Fruit fly (Drosophila melanogaster) whole organism, embryonic: ENCODE data around the gene Mms19.

Source experiments
- Bgb ChIP-seq: fragments of 200-800 bp; sonication (Bioruptor generic); IDR thresholded peaks from 2 replicates; pipeline ENCODE4 v1.3.6; 2022; ENCODE audit warnings: missing biosample characterization, missing genetic modification characterization; ENCODE audit not compliant: partially characterized antibody
- C15 ChIP-seq: fragments of 200-800 bp; sonication (Bioruptor generic); IDR thresholded peaks from 3 replicates; pipeline ENCODE4 v1.3.6; 2022; ENCODE audit warnings: missing biosample characterization, missing genetic modification characterization
- CG10147 ChIP-seq: fragments of 200-800 bp; sonication (Bioruptor generic); optimal IDR thresholded peaks from 2 replicates; lab custom pipeline; 2019; ENCODE audit warnings: missing biosample characterization, mild to moderate bottlenecking, missing genetic modification characterization, moderate library complexity
- CG10267 ChIP-seq: fragments of 200-800 bp; sonication (Bioruptor generic); optimal IDR thresholded peaks from 2 replicates; lab custom pipeline; 2018; ENCODE audit warnings: missing biosample characterization, mild to moderate bottlenecking, missing genetic modification characterization, moderate library complexity
- CG12071 ChIP-seq: fragments of 200-800 bp; sonication (Bioruptor generic); optimal IDR thresholded peaks from 3 replicates; lab custom pipeline; 2018; ENCODE audit warnings: missing biosample characterization, mild to moderate bottlenecking, missing genetic modification characterization
- CG1233 ChIP-seq: fragments of 200-800 bp; sonication (Bioruptor generic); optimal IDR thresholded peaks from 4 replicates; lab custom pipeline; 2018; ENCODE audit warnings: missing biosample characterization, mild to moderate bottlenecking, missing genetic modification characterization
- CG13424 ChIP-seq: fragments of 200-800 bp; sonication (Bioruptor generic); optimal IDR thresholded peaks from 2 replicates; lab custom pipeline; 2019; ENCODE audit warnings: missing biosample characterization, mild to moderate bottlenecking, missing genetic modification characterization, moderate library complexity
- CG13894 ChIP-seq: fragments of 200-800 bp; sonication (Bioruptor generic); optimal IDR thresholded peaks from 3 replicates; lab custom pipeline; 2018; ENCODE audit warnings: missing biosample characterization, mild to moderate bottlenecking, missing genetic modification characterization, moderate library complexity
- CG17328 ChIP-seq: fragments of 200-800 bp; sonication (Bioruptor generic); IDR thresholded peaks from 2 replicates; pipeline ENCODE4 v1.3.6; 2022; ENCODE audit warnings: missing biosample characterization, missing genetic modification characterization
- CG17829 ChIP-seq: fragments of 200-800 bp; optimal IDR thresholded peaks from 2 replicates; lab custom pipeline; 2019; ENCODE audit warnings: missing biosample characterization, mild to moderate bottlenecking, missing genetic modification characterization, moderate library complexity
- CG1832 ChIP-seq: fragments of 200-800 bp; sonication (Bioruptor generic); optimal IDR thresholded peaks from 2 replicates; lab custom pipeline; 2017; ENCODE audit warnings: missing biosample characterization, mild to moderate bottlenecking, missing genetic modification characterization, inconsistent platforms
- CG18599 ChIP-seq: fragments of 200-800 bp; sonication (Bioruptor generic); optimal IDR thresholded peaks from 3 replicates; lab custom pipeline; 2017; ENCODE audit warnings: missing biosample characterization, missing genetic modification characterization, mild to moderate bottlenecking, moderate library complexity, missing genetic modification reagents
- CG31441 ChIP-seq: fragments of 200-800 bp; sonication (Bioruptor generic); IDR thresholded peaks from 2 replicates; pipeline ENCODE4 v1.3.6; 2022; ENCODE audit warnings: missing biosample characterization, missing genetic modification characterization
- CG3163 ChIP-seq: fragments of 200-800 bp; sonication (Bioruptor generic); optimal IDR thresholded peaks from 3 replicates; lab custom pipeline; 2016; ENCODE audit warnings: missing biosample characterization, missing genetic modification characterization
- CG32767 ChIP-seq: fragments of 200-800 bp; sonication (Bioruptor generic); IDR thresholded peaks from 2 replicates; pipeline ENCODE4 v1.3.6; 2022; ENCODE audit warnings: missing biosample characterization, missing genetic modification characterization
- CG34422 ChIP-seq: fragments of 200-800 bp; sonication (Bioruptor generic); IDR thresholded peaks from 3 replicates; pipeline ENCODE4 v1.3.6; 2022; ENCODE audit warnings: missing biosample characterization, missing genetic modification characterization
- CG43689 ChIP-seq: fragments of 200-800 bp; sonication (Bioruptor generic); IDR thresholded peaks from 2 replicates; pipeline ENCODE4 v1.3.6; 2022; ENCODE audit warnings: missing biosample characterization, missing genetic modification characterization
- CG4854 ChIP-seq: fragments of 200-800 bp; sonication (Bioruptor generic); optimal IDR thresholded peaks from 2 replicates; lab custom pipeline; 2016; ENCODE audit warnings: missing biosample characterization, missing genetic modification characterization, inconsistent platforms
- CG7357 ChIP-seq: fragments of 200-800 bp; sonication (Bioruptor generic); IDR thresholded peaks from 3 replicates; pipeline ENCODE4 v1.3.6; 2022; ENCODE audit warnings: missing biosample characterization, missing genetic modification characterization
- CG8290 ChIP-seq, 3 experiments: fragments of 200-800 bp; sonication (Bioruptor generic); optimal IDR thresholded peaks; 2 replicates each; lab custom pipeline; 2016 to 2019; ENCODE audit warnings: missing biosample characterization in 3 of 3, missing genetic modification characterization in 3 of 3, mild to moderate bottlenecking in 2 of 3, moderate library complexity in 1 of 3
- CG8765 ChIP-seq: fragments of 200-800 bp; sonication (Bioruptor generic); IDR thresholded peaks from 2 replicates; pipeline ENCODE4 v1.3.6; 2022; ENCODE audit warnings: missing biosample characterization, missing genetic modification characterization
- CG9727 ChIP-seq: fragments of 200-800 bp; sonication (Bioruptor generic); optimal IDR thresholded peaks from 3 replicates; lab custom pipeline; 2017; ENCODE audit warnings: missing biosample characterization, mild to moderate bottlenecking, missing genetic modification characterization
- Drgx ChIP-seq: fragments of 200-800 bp; sonication (Bioruptor generic); IDR thresholded peaks from 2 replicates; pipeline ENCODE4 v1.3.6; 2022; ENCODE audit warnings: missing biosample characterization, missing genetic modification characterization
- Eip74EF ChIP-seq, 2 experiments: fragments of 200-800 bp in 1 of 2; fragments of >200 bp in 1 of 2; sonication (Bioruptor generic) in 1 of 2; optimal IDR thresholded peaks; 2 replicates each; lab custom pipeline; 2017 to 2019; ENCODE audit warnings: missing biosample characterization in 2 of 2, missing genetic modification characterization in 2 of 2, mild to moderate bottlenecking in 1 of 2, moderate library complexity in 1 of 2
- Fer2 ChIP-seq: fragments of 200-800 bp; sonication (Bioruptor generic); optimal IDR thresholded peaks from 2 replicates; lab custom pipeline; 2018; ENCODE audit warnings: missing biosample characterization, mild to moderate bottlenecking, missing genetic modification characterization, moderate library complexity
- Hand ChIP-seq: fragments of 200-800 bp; sonication (Bioruptor generic); optimal IDR thresholded peaks from 2 replicates; lab custom pipeline; 2017; ENCODE audit warnings: mild to moderate bottlenecking, missing biosample characterization, missing genetic modification reagents, missing genetic modification characterization
- Rfx ChIP-seq: fragments of 200-800 bp; sonication (Bioruptor generic); IDR thresholded peaks from 2 replicates; pipeline ENCODE4 v1.3.6; 2022; ENCODE audit warnings: missing biosample characterization, missing genetic modification characterization
- Six4 ChIP-seq: fragments of 200-800 bp; sonication (Bioruptor generic); optimal IDR thresholded peaks from 2 replicates; lab custom pipeline; 2016; ENCODE audit warnings: missing biosample characterization, missing genetic modification characterization
- Usf ChIP-seq: fragments of 200-800 bp; sonication (Bioruptor generic); optimal IDR thresholded peaks from 2 replicates; lab custom pipeline; 2017; ENCODE audit warnings: missing genotype, missing biosample characterization, missing genetic modification characterization
- YL-1 ChIP-seq: fragments of 200-800 bp; sonication (Bioruptor generic); optimal IDR thresholded peaks from 3 replicates; lab custom pipeline; 2017; ENCODE audit warnings: missing biosample characterization, mild to moderate bottlenecking, missing genetic modification characterization
- amos ChIP-seq: fragments of 200-800 bp; sonication (Bioruptor generic); IDR thresholded peaks from 2 replicates; pipeline ENCODE4 v1.3.6; 2022; ENCODE audit warnings: missing biosample characterization, missing genetic modification characterization; ENCODE audit not compliant: partially characterized antibody
- chinmo ChIP-seq: fragments of 200-800 bp; sonication (Bioruptor generic); IDR thresholded peaks from 4 replicates; pipeline ENCODE4 v1.3.6; 2022; ENCODE audit warnings: missing biosample characterization, missing genetic modification characterization; ENCODE audit not compliant: partially characterized antibody
- corto ChIP-seq: fragments of 200-800 bp; sonication (Bioruptor generic); optimal IDR thresholded peaks from 2 replicates; lab custom pipeline; 2016; ENCODE audit warnings: missing biosample characterization, mild to moderate bottlenecking, missing genetic modification characterization, moderate library complexity
- crp ChIP-seq, 2 experiments: fragments of 200-800 bp; sonication (Bioruptor generic); optimal IDR thresholded peaks; 2 replicates in 1 of 2; 3 replicates in 1 of 2; lab custom pipeline; 2017; ENCODE audit warnings: missing biosample characterization in 2 of 2, missing genetic modification characterization in 2 of 2, mild to moderate bottlenecking in 1 of 2, moderate library complexity in 1 of 2
- grn ChIP-seq: fragments of 200-800 bp; sonication (Bioruptor generic); optimal IDR thresholded peaks from 3 replicates; lab custom pipeline; 2017; ENCODE audit warnings: missing biosample characterization, missing genetic modification characterization
- mld ChIP-seq: fragments of 200-800 bp; sonication (Bioruptor generic); IDR thresholded peaks from 3 replicates; pipeline ENCODE4 v1.3.6; 2022; ENCODE audit warnings: missing biosample characterization, missing genetic modification characterization; ENCODE audit not compliant: partially characterized antibody
- pan ChIP-seq, 4 experiments: fragments of >200 bp in 3 of 4; fragments of 200-800 bp in 1 of 4; sonication (Bioruptor generic) in 1 of 4; optimal IDR thresholded peaks in 3 of 4; IDR thresholded peaks in 1 of 4; 2 replicates each; pipeline versions ENCODE4 v1.3.6 to Lab custom; 2017 to 2022; ENCODE audit warnings: missing biosample characterization in 2 of 4, missing genetic modification characterization in 2 of 4, mixed read lengths in 1 of 4
- ro ChIP-seq: fragments of 200-800 bp; sonication (Bioruptor generic); IDR thresholded peaks from 2 replicates; pipeline ENCODE4 v1.3.6; 2022; ENCODE audit warnings: missing biosample characterization, missing genetic modification characterization
- tin ChIP-seq: fragments of 200-800 bp; sonication (Bioruptor generic); optimal IDR thresholded peaks from 3 replicates; lab custom pipeline; 2016; ENCODE audit warnings: missing biosample characterization, missing genetic modification characterization
- zf30C ChIP-seq: fragments of 200-800 bp; sonication (Bioruptor generic); optimal IDR thresholded peaks from 3 replicates; lab custom pipeline; 2018; ENCODE audit warnings: missing biosample characterization, mild to moderate bottlenecking, missing genetic modification characterization
- zfh2 ChIP-seq: fragments of 200-800 bp; sonication (Bioruptor generic); optimal IDR thresholded peaks from 2 replicates; lab custom pipeline; 2016; ENCODE audit warnings: missing biosample characterization, missing genetic modification characterization

Mms19 gene

DNA sequence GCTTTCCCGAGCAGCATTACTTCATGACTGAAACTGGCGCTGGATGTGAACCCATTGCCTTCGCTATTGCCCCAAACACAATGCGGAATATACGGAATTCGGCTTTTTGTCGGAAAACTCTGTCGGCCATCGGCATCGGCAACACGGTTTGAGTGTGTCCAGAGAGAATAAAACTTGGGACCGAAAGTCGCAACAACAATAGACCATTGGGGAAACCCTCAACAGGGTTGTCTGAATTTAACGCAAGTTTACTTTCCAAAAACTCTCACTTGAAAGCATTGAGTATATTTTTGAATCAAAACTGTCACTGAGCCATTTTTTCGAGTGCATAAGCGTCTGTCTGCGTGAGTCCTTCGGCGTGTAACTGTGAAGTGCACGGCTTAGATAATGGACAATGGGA, 34.0 kb upstream of the Mms19 start (continued):
- TF ChIP-seq CG9727 = peak; percentile 37
- no peak for TF ChIP-seq C15
- TF ChIP-seq CG10267 (tag; lab: Kevin White, UChicago) = peak; percentile 7
- no peak for TF ChIP-seq CG43689
- no peak for TF ChIP-seq Bgb (GFP tag; lab: Robert Waterston, UW)
- peak; percentile 5 for TF ChIP-seq CG12071 (GFP tag; lab: Kevin White, UChicago)
- no peak for TF ChIP-seq corto
- peak; percentile 76; the same call in 1 of the 2 replicates for TF ChIP-seq Rfx (GFP tag; lab: Robert Waterston, UW)
- TF ChIP-seq zf30C = peak; percentile 51
- peak; percentile 42 for TF ChIP-seq CG13424
- TF ChIP-seq Fer2 = no peak
- peak; percentile 25 for TF ChIP-seq tin
- peak; percentile 41; the same call in 1 of the 2 replicates for TF ChIP-seq CG17328 (GFP tag; lab: Robert Waterston, UW)
- TF ChIP-seq CG8290 (GFP tag; optimal IDR thresholded peaks at IDR 0.05; lab: Kevin White, UChicago) = no peak
- peak in 1 of 2 experiments; percentile 88 for TF ChIP-seq CG8290 (tag; optimal IDR thresholded peaks at IDR 0.05; lab: Kevin White, UChicago)
- TF ChIP-seq CG34422 = 0 out of 3 replicates have a peak, but pooled peaks have one; percentile 32
- TF ChIP-seq CG1832 (GFP tag; lab: Kevin White, UChicago) = no peak
- peak; percentile 93 for TF ChIP-seq CG18599 (GFP tag; lab: Kevin White, UChicago)
- no peak for TF ChIP-seq CG32767 (GFP tag; lab: Robert Waterston, UW)
- no peak for TF ChIP-seq Six4 (GFP tag; lab: Kevin White, UChicago)
- TF ChIP-seq CG4854 (GFP tag; lab: Kevin White, UChicago) = no peak
- no peak for TF ChIP-seq grn (GFP tag; lab: Kevin White, UChicago)
- no peak for TF ChIP-seq Usf (GFP tag; lab: Kevin White, UChicago)
- TF ChIP-seq Eip74EF (GFP tag; optimal IDR thresholded peaks at IDR 0.05; lab: Kevin White, UChicago) = no peak
- TF ChIP-seq mld = no peak
- no peak for TF ChIP-seq CG17829 (tag; lab: Kevin White, UChicago)
- TF ChIP-seq Drgx (GFP tag; lab: Robert Waterston, UW) = peak; percentile 48; the same call in 1 of the 2 replicates
- TF ChIP-seq zfh2 (GFP tag; lab: Kevin White, UChicago) = peak; percentile 65
- TF ChIP-seq CG7357 (GFP tag; lab: Robert Waterston, UW) = 0 out of 3 replicates have a peak, but pooled peaks have one; percentile 8
- TF ChIP-seq crp (GFP tag; optimal IDR thresholded peaks at IDR 0.05; lab: Kevin White, UChicago) = no peak
- TF ChIP-seq chinmo = no peak
- TF ChIP-seq CG1233 (GFP tag; lab: Kevin White, UChicago) = peak; percentile 23
- peak; percentile 94 for TF ChIP-seq CG13894 (tag; lab: Kevin White, UChicago)
- peak; percentile 69 for TF ChIP-seq Hand (GFP tag; lab: Kevin White, UChicago)
- TF ChIP-seq CG31441 (GFP tag; lab: Robert Waterston, UW) = 0 out of 2 replicates have a peak, but pooled peaks have one; percentile 30
- TF ChIP-seq CG8765 (GFP tag; lab: Robert Waterston, UW) = no peak
- no peak for TF ChIP-seq amos (GFP tag; lab: Robert Waterston, UW)
- no peak for TF ChIP-seq YL-1
- TF ChIP-seq ro (GFP tag; lab: Robert Waterston, UW) = no peak
- TF ChIP-seq pan (optimal IDR thresholded peaks at IDR 0.05; lab: Kevin White, UChicago) = no peak
- peak in 1 of 2 experiments; percentile 69 for TF ChIP-seq pan (GFP tag; optimal IDR thresholded peaks at IDR 0.05 in 1 of 2, IDR thresholded peaks at IDR 0.05 in 1 of 2)
- TF ChIP-seq CG10147 (GFP tag; lab: Kevin White, UChicago) = peak; percentile 59
- TF ChIP-seq CG3163 (GFP tag; lab: Kevin White, UChicago) = peak; percentile 39
